Worm (Caenorhabditis elegans): ENCODE data around the gene K10D11.3.

- TF ChIP-seq snpc-4 (tag; optimal IDR thresholded peaks at IDR 0.05): no peak
- no peak for TF ChIP-seq nhr-237 (tag; optimal IDR thresholded peaks at IDR 0.05)
- no peak for TF ChIP-seq hlh-1 (tag; optimal IDR thresholded peaks at IDR 0.05)
- TF ChIP-seq ztf-11 (tag; optimal IDR thresholded peaks at IDR 0.05): no peak
- TF ChIP-seq lin-32 (GFP tag; optimal IDR thresholded peaks at IDR 0.05): no peak
- TF ChIP-seq lin-13 (tag; optimal IDR thresholded peaks at IDR 0.05): no peak
- no peak for TF ChIP-seq flh-1 (GFP tag; optimal IDR thresholded peaks at IDR 0.05)
Observed at ce11 chrIV:13016820-13017219, 30.9 kb upstream of the K10D11.3 start.

All from whole organism, mixed stage, embryonic.